Fruit fly (Drosophila melanogaster) whole organism, embryonic: ENCODE results near the gene CG42404.

ENCODE experiments used
- CG12219 ChIP-seq: fragments of 200-800 bp; sonication (Bioruptor generic); optimal IDR thresholded peaks from 3 replicates; lab custom pipeline; 2018; ENCODE audit warnings: missing biosample characterization, mild to moderate bottlenecking, missing genetic modification characterization
- CG12299 ChIP-seq: fragments of 200-800 bp; sonication (Bioruptor generic); optimal IDR thresholded peaks from 2 replicates; lab custom pipeline; 2018; ENCODE audit warnings: missing biosample characterization, mild to moderate bottlenecking, missing genetic modification characterization
- CG12391 ChIP-seq: fragments of 200-800 bp; sonication (Bioruptor generic); optimal IDR thresholded peaks from 3 replicates; lab custom pipeline; 2018; ENCODE audit warnings: missing biosample characterization, mild to moderate bottlenecking, missing genetic modification characterization, moderate library complexity
- CG12744 ChIP-seq: fragments of 200-800 bp; sonication (Bioruptor generic); optimal IDR thresholded peaks from 2 replicates; lab custom pipeline; 2016; ENCODE audit warnings: missing biosample characterization, missing genetic modification characterization
- CG12769 ChIP-seq: fragments of 200-800 bp; sonication (Bioruptor generic); optimal IDR thresholded peaks from 2 replicates; lab custom pipeline; 2019; ENCODE audit warnings: missing biosample characterization, mild to moderate bottlenecking, missing genetic modification characterization, moderate library complexity
- CG14014 ChIP-seq: fragments of 200-800 bp; sonication (Bioruptor generic); IDR thresholded peaks from 2 replicates; pipeline ENCODE4 v1.3.6; 2022; ENCODE audit warnings: missing biosample characterization, missing genetic modification characterization
- CG15479 ChIP-seq: fragments of 200-800 bp; sonication (Bioruptor generic); optimal IDR thresholded peaks from 3 replicates; lab custom pipeline; 2019; ENCODE audit warnings: missing biosample characterization, mild to moderate bottlenecking, missing genetic modification characterization, moderate library complexity
- CG17186 ChIP-seq: fragments of 200-800 bp; sonication (Bioruptor generic); optimal IDR thresholded peaks from 3 replicates; lab custom pipeline; 2017; ENCODE audit warnings: missing biosample characterization, missing genetic modification reagents, missing genetic modification characterization
- CG2120 ChIP-seq: fragments of 200-800 bp; sonication (Bioruptor generic); optimal IDR thresholded peaks from 3 replicates; lab custom pipeline; 2016; ENCODE audit warnings: missing biosample characterization, missing genetic modification characterization
- CG31365 ChIP-seq: fragments of 200-800 bp; sonication (Bioruptor generic); optimal IDR thresholded peaks from 2 replicates; lab custom pipeline; 2018; ENCODE audit warnings: missing biosample characterization, mild to moderate bottlenecking, missing genetic modification characterization
- CG32772 ChIP-seq: fragments of 200-800 bp; sonication (Bioruptor generic); IDR thresholded peaks from 2 replicates; pipeline ENCODE4 v1.3.6; 2022; ENCODE audit warnings: missing biosample characterization, missing genetic modification characterization
- CG34376 ChIP-seq: fragments of 200-800 bp; sonication (Bioruptor generic); optimal IDR thresholded peaks from 2 replicates; lab custom pipeline; 2018; ENCODE audit warnings: missing biosample characterization, mild to moderate bottlenecking, missing genetic modification characterization
- CG5953 ChIP-seq: fragments of 200-800 bp; sonication (Bioruptor generic); IDR thresholded peaks from 2 replicates; pipeline ENCODE4 v1.3.6; 2022; ENCODE audit warnings: missing biosample characterization, missing genetic modification characterization
- D19A ChIP-seq: fragments of 200-800 bp; optimal IDR thresholded peaks from 3 replicates; lab custom pipeline; 2019; ENCODE audit warnings: missing biosample characterization, mild to moderate bottlenecking, missing genetic modification characterization, moderate library complexity
- Dll ChIP-seq: fragments of 200-800 bp; sonication (Bioruptor generic); IDR thresholded peaks from 4 replicates; pipeline ENCODE4 v1.3.6; 2022; ENCODE audit warnings: missing biosample characterization, missing genetic modification characterization; ENCODE audit not compliant: partially characterized antibody
- E2f1 ChIP-seq: fragments of 200-800 bp; sonication (Bioruptor generic); IDR thresholded peaks from 2 replicates; pipeline ENCODE4 v1.3.6; 2022; ENCODE audit warnings: missing biosample characterization, missing genetic modification characterization
- Max ChIP-seq: fragments of 200-800 bp; sonication (Bioruptor generic); optimal IDR thresholded peaks from 2 replicates; lab custom pipeline; 2016; ENCODE audit warnings: missing biosample characterization, mild to moderate bottlenecking, missing genetic modification characterization
- Med ChIP-seq: fragments of 200-800 bp; sonication (Bioruptor generic); peaks from one replicate; lab custom pipeline; 2016; ENCODE audit warnings: missing biosample characterization, missing genetic modification characterization, mild to moderate bottlenecking, inconsistent platforms, moderate library complexity
- Rfx ChIP-seq: fragments of 200-800 bp; sonication (Bioruptor generic); IDR thresholded peaks from 2 replicates; pipeline ENCODE4 v1.3.6; 2022; ENCODE audit warnings: missing biosample characterization, missing genetic modification characterization
- Side ChIP-seq: fragments of 200-800 bp; sonication (Bioruptor generic); optimal IDR thresholded peaks from 2 replicates; lab custom pipeline; 2016; ENCODE audit warnings: missing biosample characterization, missing genetic modification characterization
- Sox102F ChIP-seq: fragments of 200-800 bp; sonication (Bioruptor generic); optimal IDR thresholded peaks from 2 replicates; lab custom pipeline; 2018; ENCODE audit warnings: missing biosample characterization, mild to moderate bottlenecking, missing genetic modification characterization, moderate library complexity
- Ssrp ChIP-seq: fragments of 200-800 bp; sonication (Bioruptor generic); optimal IDR thresholded peaks from 2 replicates; lab custom pipeline; 2018; ENCODE audit warnings: missing biosample characterization, mild to moderate bottlenecking, missing genetic modification characterization, moderate library complexity
- Taf1 ChIP-seq: fragments of 200-800 bp; sonication (Bioruptor generic); IDR thresholded peaks from 2 replicates; pipeline ENCODE4 v1.3.6; 2022; ENCODE audit warnings: missing biosample characterization, missing genetic modification characterization
- Xbp1 ChIP-seq: fragments of 200-800 bp; sonication (Bioruptor generic); optimal IDR thresholded peaks from 3 replicates; lab custom pipeline; 2016; ENCODE audit warnings: missing biosample characterization, mild to moderate bottlenecking, missing genetic modification characterization
- amos ChIP-seq: fragments of 200-800 bp; sonication (Bioruptor generic); IDR thresholded peaks from 2 replicates; pipeline ENCODE4 v1.3.6; 2022; ENCODE audit warnings: missing biosample characterization, missing genetic modification characterization; ENCODE audit not compliant: partially characterized antibody
- crol ChIP-seq: fragments of 200-800 bp; sonication (Bioruptor generic); IDR thresholded peaks from 2 replicates; pipeline ENCODE4 v1.3.6; 2022; ENCODE audit warnings: missing biosample characterization, missing genetic modification characterization
- cwo ChIP-seq: fragments of 200-800 bp; sonication (Bioruptor generic); optimal IDR thresholded peaks from 3 replicates; lab custom pipeline; 2017; ENCODE audit warnings: missing biosample characterization, missing genetic modification characterization, mild to moderate bottlenecking, moderate library complexity, missing genetic modification reagents
- disco-r ChIP-seq: fragments of 200-800 bp; sonication (Bioruptor generic); optimal IDR thresholded peaks from 2 replicates; lab custom pipeline; 2016; ENCODE audit warnings: missing biosample characterization, missing genetic modification characterization
- dmrt99B ChIP-seq: fragments of 200-800 bp; sonication (Bioruptor generic); optimal IDR thresholded peaks from 2 replicates; lab custom pipeline; 2018; ENCODE audit warnings: missing biosample characterization, mild to moderate bottlenecking, missing genetic modification characterization, moderate library complexity
- exex ChIP-seq: fragments of 200-800 bp; sonication (Bioruptor generic); optimal IDR thresholded peaks from 4 replicates; lab custom pipeline; 2018; ENCODE audit warnings: missing biosample characterization, mild to moderate bottlenecking, missing genetic modification characterization, moderate library complexity
- grn ChIP-seq: fragments of 200-800 bp; sonication (Bioruptor generic); optimal IDR thresholded peaks from 3 replicates; lab custom pipeline; 2017; ENCODE audit warnings: missing biosample characterization, missing genetic modification characterization
- gt ChIP-seq: fragments of 200-800 bp; sonication (Bioruptor generic); IDR thresholded peaks from 2 replicates; pipeline ENCODE4 v1.3.6; 2022; ENCODE audit warnings: missing biosample characterization, missing genetic modification characterization
- insv ChIP-seq, 2 experiments: fragments of 200-800 bp; sonication (Bioruptor generic); optimal IDR thresholded peaks; 3 replicates each; lab custom pipeline; 2016 to 2018; ENCODE audit warnings: missing biosample characterization in 2 of 2, missing genetic modification characterization in 2 of 2
- kah ChIP-seq: fragments of 200-800 bp; sonication (Bioruptor generic); optimal IDR thresholded peaks from 2 replicates; lab custom pipeline; 2018; ENCODE audit warnings: missing biosample characterization, mild to moderate bottlenecking, missing genetic modification characterization
- lbe ChIP-seq: fragments of 200-800 bp; sonication (Bioruptor generic); optimal IDR thresholded peaks from 2 replicates; lab custom pipeline; 2016; ENCODE audit warnings: missing biosample characterization, mild to moderate bottlenecking, missing genetic modification characterization
- mirr ChIP-seq: fragments of 200-800 bp; sonication (Bioruptor generic); optimal IDR thresholded peaks from 3 replicates; lab custom pipeline; 2018; ENCODE audit warnings: missing biosample characterization, mild to moderate bottlenecking, missing genetic modification characterization
- nerfin-1 ChIP-seq: fragments of 200-800 bp; sonication (Bioruptor generic); optimal IDR thresholded peaks from 3 replicates; lab custom pipeline; 2019; ENCODE audit warnings: missing biosample characterization, mild to moderate bottlenecking, missing genetic modification characterization, moderate library complexity
- pb ChIP-seq: fragments of 200-800 bp; sonication (Bioruptor generic); optimal IDR thresholded peaks from 3 replicates; lab custom pipeline; 2016; ENCODE audit warnings: missing biosample characterization, missing genetic modification characterization
- prd ChIP-seq, 3 experiments: fragments of >200 bp in 2 of 3; fragments of 200-800 bp in 1 of 3; sonication (Bioruptor generic) in 1 of 3; optimal IDR thresholded peaks in 2 of 3; IDR thresholded peaks in 1 of 3; 2 replicates in 2 of 3; 3 replicates in 1 of 3; pipeline versions ENCODE4 v1.3.6 to Lab custom; 2017 to 2022; ENCODE audit warnings: missing biosample characterization in 1 of 3, missing genetic modification characterization in 1 of 3
- sc ChIP-seq, 3 experiments: fragments of >200 bp in 2 of 3; fragments of 200-800 bp in 1 of 3; sonication (Bioruptor generic) in 1 of 3; optimal IDR thresholded peaks; 2 replicates in 2 of 3; 3 replicates in 1 of 3; lab custom pipeline; 2017; ENCODE audit warnings: mild to moderate bottlenecking in 1 of 3, missing biosample characterization in 1 of 3, missing genetic modification characterization in 1 of 3, missing genetic modification reagents in 1 of 3
- sens ChIP-seq: fragments of 200-800 bp; sonication (Bioruptor generic); peaks from one replicate; lab custom pipeline; 2016; ENCODE audit warnings: missing biosample characterization, missing genetic modification characterization
- sug ChIP-seq: fragments of 200-800 bp; optimal IDR thresholded peaks from 2 replicates; lab custom pipeline; 2019; ENCODE audit warnings: missing biosample characterization, mild to moderate bottlenecking, missing genetic modification characterization, moderate library complexity
- trem ChIP-seq: fragments of 200-800 bp; optimal IDR thresholded peaks from 3 replicates; lab custom pipeline; 2019; ENCODE audit warnings: missing biosample characterization, mild to moderate bottlenecking, missing genetic modification characterization, moderate library complexity
- unpg ChIP-seq: fragments of 200-800 bp; sonication (Bioruptor generic); optimal IDR thresholded peaks from 3 replicates; lab custom pipeline; 2018; ENCODE audit warnings: missing biosample characterization, mild to moderate bottlenecking, missing genetic modification characterization, moderate library complexity
- yki ChIP-seq: fragments of >200 bp; optimal IDR thresholded peaks from 3 replicates; lab custom pipeline; 2018
- zfh1 ChIP-seq: fragments of 200-800 bp; sonication (Bioruptor generic); IDR thresholded peaks from 3 replicates; pipeline ENCODE4 v1.3.6; 2022; ENCODE audit warnings: missing biosample characterization, missing genetic modification characterization

Gene CG42404

dm6 chr3R:15243452-15243851, 6.4 kb upstream of the CG42404 start (continued):
- TF ChIP-seq nerfin-1 (peak; percentile 56), amos (peak; percentile 36; the same call in 1 of the 2 replicates), kah (GFP tag; lab: Kevin White, UChicago) (peak; percentile 29)

- TF ChIP-seq insv (GFP tag; optimal IDR thresholded peaks at IDR 0.05; lab: Kevin White, UChicago) (peak in 1 of 2 experiments; percentile 83), mirr (GFP tag; lab: Kevin White, UChicago) (peak; percentile 18), sug (tag; lab: Kevin White, UChicago) (peak; percentile 30), CG15479 (peak; percentile 75), D19A (tag; lab: Kevin White, UChicago) (no peak), sens (GFP tag; lab: Kevin White, UChicago) (peak; percentile 72), CG12299 (tag; lab: Kevin White, UChicago) (no peak), dmrt99B (peak; percentile 6), grn (GFP tag; lab: Kevin White, UChicago) (peak; percentile 69), Ssrp (tag; lab: Kevin White, UChicago) (no peak), CG2120 (GFP tag; lab: Kevin White, UChicago) (peak; percentile 14), lbe (GFP tag; lab: Kevin White, UChicago) (peak; percentile 23), Med (GFP tag; lab: Kevin White, UChicago) (peak; percentile 27), CG34376 (peak; percentile 78), exex (tag; lab: Kevin White, UChicago) (peak; percentile 67), cwo (GFP tag; lab: Kevin White, UChicago) (peak; percentile 0)
These were observed 3.3 kb upstream of the CG42404 start for dm6 chr3R:15246601-15247000.

dm6 chr3R:15249037-15249436, 857 bp upstream of the CG42404 start, which contains the start of gene Amt:
Amt (minus strand) TSS chr3R:15249137.
- no peak for TF ChIP-seq Dll
- TF ChIP-seq Side (GFP tag; lab: Kevin White, UChicago) = no peak
- TF ChIP-seq CG5953 (GFP tag; lab: Robert Waterston, UW) = no peak
- no peak for TF ChIP-seq Rfx
- no peak for TF ChIP-seq crol (GFP tag; lab: Robert Waterston, UW)
- TF ChIP-seq CG12744 (GFP tag; lab: Kevin White, UChicago) = no peak
- TF ChIP-seq, all 482 proteins: peak for 0

dm6 chr3R:15250454-15250853, 560 bp downstream of the CG42404 start:
- TF ChIP-seq Taf1 (peak; percentile 67), gt (0 out of 2 replicates have a peak, but pooled peaks have one; percentile 14), unpg (GFP tag; lab: Kevin White, UChicago) (no peak), CG14014 (GFP tag; lab: Robert Waterston, UW) (peak; percentile 83), Sox102F (GFP tag; lab: Kevin White, UChicago) (no peak), prd (optimal IDR thresholded peaks at IDR 0.05; lab: Kevin White, UChicago) (no peak), prd (GFP tag; IDR thresholded peaks at IDR 0.05; lab: Robert Waterston, UW) (peak; percentile 76; the same call in 2 of the 3 replicates), CG12744 (GFP tag; lab: Kevin White, UChicago) (no peak), CG12391 (tag; lab: Kevin White, UChicago) (peak; percentile 80), trem (no peak), pb (GFP tag; lab: Kevin White, UChicago) (no peak), CG17186 (GFP tag; lab: Kevin White, UChicago) (no peak), yki (no peak), CG31365 (tag; lab: Kevin White, UChicago) (no peak), disco-r (GFP tag; lab: Kevin White, UChicago) (no peak), CG12769 (tag; lab: Kevin White, UChicago) (no peak), Max (GFP tag; lab: Kevin White, UChicago) (no peak), CG12219 (GFP tag; lab: Kevin White, UChicago) (peak; percentile 23), Xbp1 (no peak), CG32772 (GFP tag; lab: Robert Waterston, UW) (peak; percentile 69), grn (GFP tag; lab: Kevin White, UChicago) (no peak), E2f1 (GFP tag; lab: Robert Waterston, UW) (peak; percentile 76), sc (optimal IDR thresholded peaks at IDR 0.05; lab: Kevin White, UChicago) (no peak), sc (GFP tag; optimal IDR thresholded peaks at IDR 0.05; lab: Kevin White, UChicago) (no peak), zfh1 (GFP tag; lab: Robert Waterston, UW) (0 out of 3 replicates have a peak, but pooled peaks have one; percentile 45)
